Worm (Caenorhabditis elegans): ENCODE measurements around the gene ZC250.5.

DNA sequence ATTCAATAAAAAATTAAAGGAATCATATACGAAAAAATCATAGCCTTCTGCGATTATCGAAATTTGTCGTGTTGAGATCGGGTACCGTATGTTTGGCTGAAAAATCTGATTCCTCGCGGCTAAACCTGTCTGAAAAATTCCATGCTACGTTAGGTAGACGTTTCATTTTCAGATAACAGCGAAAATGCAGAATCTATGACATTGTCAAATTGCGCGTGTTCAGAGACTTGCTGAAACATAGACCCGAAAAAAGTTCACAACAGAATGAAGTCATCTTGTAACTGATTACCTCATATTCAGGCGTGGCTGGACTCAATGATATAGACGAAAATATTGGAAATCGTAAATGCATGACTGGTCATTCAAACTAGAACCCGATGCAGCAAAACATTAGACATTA lies 28.0 kb downstream of the ZC250.5 start, which contains the start of gene srh-76:
- no peak for TF ChIP-seq elt-1 (tag; optimal IDR thresholded peaks at IDR 0.05)
- no peak for TF ChIP-seq snpc-4 (tag; optimal IDR thresholded peaks at IDR 0.05)
- no peak for TF ChIP-seq nhr-11 (tag; optimal IDR thresholded peaks at IDR 0.05)
- no peak for TF ChIP-seq R02D3.7 (tag; optimal IDR thresholded peaks at IDR 0.05)
- TF ChIP-seq skn-1 (tag; optimal IDR thresholded peaks at IDR 0.05) = no peak
- TF ChIP-seq fos-1 (tag; optimal IDR thresholded peaks at IDR 0.05) = no peak
- TF ChIP-seq ama-1 (optimal IDR thresholded peaks at IDR 0.05) = no peak
- no peak for TF ChIP-seq lin-15B (tag; optimal IDR thresholded peaks at IDR 0.05)
- TF ChIP-seq nhr-12 (tag; optimal IDR thresholded peaks at IDR 0.05) = no peak
- TF ChIP-seq nhr-25 (tag; optimal IDR thresholded peaks at IDR 0.05) = no peak
- TF ChIP-seq mml-1 (tag; optimal IDR thresholded peaks at IDR 0.05) = no peak
- no peak for TF ChIP-seq elt-3 (tag; optimal IDR thresholded peaks at IDR 0.05)
- no peak for TF ChIP-seq nhr-77 (tag; optimal IDR thresholded peaks at IDR 0.05)
- no peak for TF ChIP-seq eor-1 (tag; optimal IDR thresholded peaks at IDR 0.05)

Data from whole organism, L3 larva.